Worm (Caenorhabditis elegans): Measurements from ENCODE around the gene Y59A8B.21.

ce11 chrV:17943877-17944472, 42.1 kb upstream of the Y59A8B.21 start:
- TF ChIP-seq ama-1 (optimal IDR thresholded peaks at IDR 0.05), result no peak
- TF ChIP-seq tbx-11 (GFP tag; IDR thresholded peaks at IDR 0.05), result no peak
- TF ChIP-seq aly-1 (tag; optimal IDR thresholded peaks at IDR 0.05), result no peak
- TF ChIP-seq B0310.2 (tag; optimal IDR thresholded peaks at IDR 0.05), result no peak
- no peak for TF ChIP-seq flt-1 (GFP tag; IDR thresholded peaks at IDR 0.05)
